Worm (Caenorhabditis elegans): Measurements from ENCODE around the gene C17H12.6.

DNA sequence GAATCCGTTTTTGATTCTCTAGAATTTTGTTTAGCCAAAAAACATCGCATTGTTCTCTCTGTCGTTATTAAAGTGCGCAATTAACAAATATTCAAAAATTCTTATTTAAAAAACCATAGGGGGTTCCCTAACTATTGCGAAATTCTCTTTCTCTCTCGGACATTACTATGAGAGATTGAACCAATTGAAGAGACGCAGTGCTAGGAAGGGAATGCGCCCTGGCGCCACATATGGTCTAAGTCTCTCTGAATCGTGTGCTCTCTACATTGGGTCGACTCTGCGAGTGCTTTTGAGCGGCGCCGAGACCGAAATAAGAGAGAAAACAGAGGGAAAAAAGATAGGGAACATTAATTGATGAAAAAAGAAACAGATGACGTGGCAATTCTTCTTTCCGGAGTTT is 36.4 kb downstream of the C17H12.6 start:
- TF ChIP-seq T22C8.4 (GFP tag; IDR thresholded peaks at IDR 0.05) (no peak), flt-1 (GFP tag; IDR thresholded peaks at IDR 0.05) (no peak), klf-2 (GFP tag; conservative IDR thresholded peaks at IDR 0.05) (no peak), med-1 (GFP tag; optimal IDR thresholded peaks at IDR 0.05; ENCODE audit: insufficient read depth) (no peak), ref-1 (GFP tag; conservative IDR thresholded peaks at IDR 0.05) (no peak), cog-1 (tag; optimal IDR thresholded peaks at IDR 0.05) (no peak), ztf-29 (GFP tag; IDR thresholded peaks at IDR 0.05) (no peak)
